Worm (Caenorhabditis elegans) whole organism, L2 larva: ENCODE measurements around the gene C31B8.16.

ENCODE experiments used
- alr-1 ChIP-seq: fragments of 150-350 bp; optimal IDR thresholded peaks from 2 replicates; lab custom pipeline; 2014; ENCODE audit warnings: missing biosample characterization, missing genetic modification characterization
- lin-13 ChIP-seq: fragments of 150-350 bp; optimal IDR thresholded peaks from 2 replicates; lab custom pipeline; 2014; ENCODE audit warnings: missing biosample characterization, missing genetic modification reagents, missing genetic modification characterization
- lin-39 ChIP-seq: fragments of 150-350 bp; optimal IDR thresholded peaks from 2 replicates; lab custom pipeline; 2014; ENCODE audit warnings: missing biosample characterization, missing genetic modification reagents, missing genetic modification characterization
- mdl-1 ChIP-seq, 2 experiments: fragments of 150-350 bp in 1 of 2; sonication (generic microtip) in 1 of 2; optimal IDR thresholded peaks; 2 replicates each; lab custom pipeline; 2017; ENCODE audit warnings: missing biosample characterization in 2 of 2, missing genetic modification characterization in 2 of 2
- nhr-11 ChIP-seq: fragments of 150-350 bp; optimal IDR thresholded peaks from 2 replicates; lab custom pipeline; 2014; ENCODE audit warnings: missing biosample characterization, missing genetic modification characterization
- nhr-129 ChIP-seq: fragments of 150-350 bp; optimal IDR thresholded peaks from 2 replicates; lab custom pipeline; 2014; ENCODE audit warnings: missing biosample characterization, missing genetic modification characterization
- nhr-25 ChIP-seq: fragments of 150-350 bp; sonication (generic microtip); optimal IDR thresholded peaks from 3 replicates; lab custom pipeline; 2014; ENCODE audit warnings: missing biosample characterization, missing genetic modification characterization

- no peak for TF ChIP-seq lin-39 (tag; lab: Kevin White, UChicago)
- no peak for TF ChIP-seq alr-1 (tag; lab: Kevin White, UChicago)
- TF ChIP-seq nhr-25 (tag; lab: Kevin White, UChicago), result no peak
- TF ChIP-seq nhr-11 (tag; lab: Kevin White, UChicago), result no peak
- no peak for TF ChIP-seq nhr-129 (tag; lab: Kevin White, UChicago)
- TF ChIP-seq lin-13 (GFP tag; lab: Kevin White, UChicago), result no peak
- no peak for TF ChIP-seq mdl-1 (tag; optimal IDR thresholded peaks at IDR 0.05; lab: Kevin White, UChicago)
Measured at ce11 chrV:2912901-2913300, 17.0 kb upstream of the C31B8.16 start, which contains the start of gene C31B8.9.
